Fruit fly (Drosophila melanogaster): ENCODE data around the gene Gale.

DNA sequence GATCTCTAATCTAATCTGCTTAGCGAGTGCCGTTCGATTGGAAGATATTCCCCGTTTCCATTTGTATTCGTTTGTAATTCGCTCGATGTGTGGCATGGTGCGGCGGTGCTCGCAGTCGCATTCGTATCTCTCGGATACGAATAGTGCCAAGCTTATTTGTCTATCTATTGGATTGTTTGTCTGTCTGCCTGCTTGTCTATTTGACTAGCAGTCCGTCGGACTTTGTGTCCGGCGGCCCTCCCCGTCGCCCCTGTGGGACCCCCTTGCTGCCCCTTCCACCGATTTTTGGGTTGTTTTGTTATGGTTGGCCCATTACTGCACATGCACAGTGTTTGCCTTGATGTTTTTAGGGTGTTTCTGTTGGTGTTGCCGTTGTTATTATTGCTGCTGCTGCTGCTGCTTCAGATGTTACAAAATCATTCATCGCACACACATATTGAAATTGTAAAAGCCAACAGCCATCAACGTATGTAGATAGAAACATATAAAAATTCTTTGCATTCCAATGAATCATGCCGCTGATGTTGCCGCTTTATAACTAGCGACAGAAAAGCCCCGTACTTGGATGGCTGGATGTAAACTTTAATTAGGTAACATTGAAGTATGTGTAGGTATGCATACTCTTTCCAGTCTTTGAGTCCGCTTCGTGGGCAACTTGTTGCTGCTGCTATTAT is 33.5 kb upstream of the Gale start:
- TF ChIP-seq CG1621 (tag; optimal IDR thresholded peaks at IDR 0.05) (no peak), CG4318 (GFP tag; optimal IDR thresholded peaks at IDR 0.05) (no peak)

Measured in whole organism, prepupa.